Worm (Caenorhabditis elegans): ENCODE results near the gene dcap-1.

- no peak for TF ChIP-seq ceh-83 (GFP tag; optimal IDR thresholded peaks at IDR 0.05)
- no peak for TF ChIP-seq nhr-28 (tag; optimal IDR thresholded peaks at IDR 0.05)
- no peak for TF ChIP-seq zip-8 (tag; optimal IDR thresholded peaks at IDR 0.05)
- TF ChIP-seq unc-62 (GFP tag; optimal IDR thresholded peaks at IDR 0.05): no peak
- TF ChIP-seq lin-13 (tag; optimal IDR thresholded peaks at IDR 0.05): no peak
- TF ChIP-seq snpc-4 (tag; optimal IDR thresholded peaks at IDR 0.05): no peak
- TF ChIP-seq elt-1 (tag; optimal IDR thresholded peaks at IDR 0.05; ENCODE audit: borderline replicate concordance, insufficient read depth): no peak
- no peak for TF ChIP-seq flh-1 (GFP tag; optimal IDR thresholded peaks at IDR 0.05)
- TF ChIP-seq nhr-12 (tag; optimal IDR thresholded peaks at IDR 0.05): no peak
- no peak for TF ChIP-seq nhr-237 (tag; optimal IDR thresholded peaks at IDR 0.05)
- TF ChIP-seq ztf-11 (tag; optimal IDR thresholded peaks at IDR 0.05): no peak
These were observed 10.3 kb downstream of the dcap-1 start, which contains the start of gene Y55F3AM.11 for ce11 chrIV:1044287-1044686.

Data from whole organism, mixed stage, embryonic.